Worm (Caenorhabditis elegans): ENCODE results near the gene algn-14.

algn-14 gene

ce11 chrIV:3797442-3797841 is 5.8 kb downstream of the algn-14 start:
- peak; percentile 64; the same call in 1 of the 2 replicates for TF ChIP-seq zfh-2 (GFP tag; conservative IDR thresholded peaks at IDR 0.05)
- no peak for TF ChIP-seq F39B2.1 (GFP tag; IDR thresholded peaks at IDR 0.05)

DNA sequence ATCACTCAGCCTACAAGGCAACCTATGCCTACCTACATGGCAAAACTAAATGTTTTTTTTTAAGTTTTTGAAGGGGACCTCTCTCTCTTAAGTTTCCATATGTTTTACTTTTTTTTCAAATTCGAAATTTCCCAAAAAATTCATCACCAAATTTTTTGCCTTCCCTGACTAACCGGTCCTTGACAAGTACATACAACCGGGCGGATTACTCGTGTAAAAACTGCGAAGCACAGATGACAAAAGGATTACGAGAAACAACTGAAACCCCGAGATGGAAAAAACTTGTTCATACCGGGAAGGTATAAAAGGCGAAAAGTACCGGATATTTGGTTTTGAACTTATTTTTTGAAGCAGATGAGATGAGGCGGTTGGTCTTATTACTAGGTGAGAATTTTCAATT is 8.8 kb downstream of the algn-14 start, which contains the start of gene K09B3.1:
Gene K09B3.1, plus strand, starts transcription at position 301 of the 400 bp plus-strand sequence.
- TF ChIP-seq bed-2 (GFP tag; IDR thresholded peaks at IDR 0.05) = no peak
- TF ChIP-seq egl-44 (GFP tag; IDR thresholded peaks at IDR 0.05) = no peak
- no peak for TF ChIP-seq pha-4 (tag; optimal IDR thresholded peaks at IDR 0.05)
- no peak for TF ChIP-seq mxl-1 (tag; optimal IDR thresholded peaks at IDR 0.05)
- TF ChIP-seq cebp-1 (GFP tag; IDR thresholded peaks at IDR 0.05) = no peak
- TF ChIP-seq cebp-1 (tag; optimal IDR thresholded peaks at IDR 0.05) = no peak
- no peak for TF ChIP-seq lin-26 (GFP tag; IDR thresholded peaks at IDR 0.05)
- no peak for TF ChIP-seq aptf-3 (GFP tag; IDR thresholded peaks at IDR 0.05)
- TF ChIP-seq madf-8 (GFP tag; conservative IDR thresholded peaks at IDR 0.05) = no peak
- no peak for TF ChIP-seq rpc-1 (optimal IDR thresholded peaks at IDR 0.05)
- no peak for TF ChIP-seq rpc-1 (tag; optimal IDR thresholded peaks at IDR 0.05)
- no peak for TF ChIP-seq aptf-2 (GFP tag; conservative IDR thresholded peaks at IDR 0.05)
- TF ChIP-seq lin-40 (tag; optimal IDR thresholded peaks at IDR 0.05) = no peak
- TF ChIP-seq ZK185.1 (tag; optimal IDR thresholded peaks at IDR 0.05; ENCODE audit: poor library complexity, severe bottlenecking) = no peak
- TF ChIP-seq lsl-1 (GFP tag; optimal IDR thresholded peaks at IDR 0.05) = no peak
- TF ChIP-seq lag-1 (GFP tag; IDR thresholded peaks at IDR 0.05) = no peak
- no peak for TF ChIP-seq tbx-9 (tag; optimal IDR thresholded peaks at IDR 0.05; ENCODE audit: borderline replicate concordance)
- TF ChIP-seq mel-28 (tag; optimal IDR thresholded peaks at IDR 0.05; ENCODE audit: borderline replicate concordance) = no peak
- TF ChIP-seq somi-1 (GFP tag; optimal IDR thresholded peaks at IDR 0.05) = no peak

ce11 chrIV:3783910-3784309 is 19.3 kb downstream of the algn-14 start, which contains the start of gene glct-6:
TSS of gene glct-6 (plus strand) at chrIV:3784210.
- no peak for TF ChIP-seq Y79H2A.3 (GFP tag; conservative IDR thresholded peaks at IDR 0.05)
- TF ChIP-seq hlh-12 (tag; optimal IDR thresholded peaks at IDR 0.05) = no peak
- no peak for TF ChIP-seq B0035.1 (tag; optimal IDR thresholded peaks at IDR 0.05)
- TF ChIP-seq pha-4 (tag; optimal IDR thresholded peaks at IDR 0.05) = no peak
- no peak for TF ChIP-seq mxl-1 (tag; optimal IDR thresholded peaks at IDR 0.05)
- no peak for TF ChIP-seq tbx-9 (tag; optimal IDR thresholded peaks at IDR 0.05; ENCODE audit: borderline replicate concordance)
- TF ChIP-seq ztf-18 (tag; optimal IDR thresholded peaks at IDR 0.05) = no peak
- TF ChIP-seq snpc-1.1 (tag; optimal IDR thresholded peaks at IDR 0.05; ENCODE audit: insufficient read depth) = no peak
- TF ChIP-seq ceh-40 (GFP tag; IDR thresholded peaks at IDR 0.05) = no peak
- TF ChIP-seq madf-8 (GFP tag; conservative IDR thresholded peaks at IDR 0.05) = no peak
- TF ChIP-seq F23B12.7 (tag; optimal IDR thresholded peaks at IDR 0.05; ENCODE audit: insufficient read depth) = no peak
- no peak for TF ChIP-seq aptf-3 (GFP tag; IDR thresholded peaks at IDR 0.05)

DNA sequence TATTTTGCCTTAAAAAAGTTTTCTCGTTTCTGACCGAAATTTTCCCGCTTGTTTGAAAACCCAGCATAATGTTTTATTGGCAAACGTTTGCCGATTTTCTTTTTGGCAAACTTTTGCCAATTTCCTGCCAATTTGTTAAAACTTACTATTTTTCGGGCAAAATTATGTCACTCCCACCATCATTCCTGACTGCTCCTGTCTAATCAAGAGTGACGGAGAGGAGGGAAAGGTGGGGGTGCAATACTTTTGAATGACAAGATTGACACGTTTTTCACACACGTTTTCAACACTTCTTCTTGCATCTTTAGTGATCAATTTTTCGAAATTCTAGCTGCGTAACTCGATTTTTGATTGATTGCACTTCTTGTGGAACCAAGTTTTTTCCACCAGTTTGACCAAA is 21.7 kb downstream of the algn-14 start:
- TF ChIP-seq cebp-1 (GFP tag; IDR thresholded peaks at IDR 0.05) = no peak
- TF ChIP-seq cebp-1 (tag; optimal IDR thresholded peaks at IDR 0.05) = no peak
- TF ChIP-seq Y53G8AR.9 (GFP tag; conservative IDR thresholded peaks at IDR 0.05) = no peak
- no peak for TF ChIP-seq ekl-4 (GFP tag; IDR thresholded peaks at IDR 0.05)
- TF ChIP-seq madf-3 (GFP tag; IDR thresholded peaks at IDR 0.05) = no peak
- no peak for TF ChIP-seq B0019.2 (GFP tag; conservative IDR thresholded peaks at IDR 0.05)
- no peak for TF ChIP-seq ceh-79 (tag; optimal IDR thresholded peaks at IDR 0.05)
- TF ChIP-seq ceh-58 (GFP tag; IDR thresholded peaks at IDR 0.05) = no peak
- no peak for TF ChIP-seq F10E7.11 (tag; optimal IDR thresholded peaks at IDR 0.05)
- no peak for TF ChIP-seq B0336.3 (GFP tag; IDR thresholded peaks at IDR 0.05)
- no peak for TF ChIP-seq lin-26 (GFP tag; IDR thresholded peaks at IDR 0.05)
- no peak for TF ChIP-seq fkh-3 (tag; optimal IDR thresholded peaks at IDR 0.05)
- no peak for TF ChIP-seq tbp1 (GFP tag; optimal IDR thresholded peaks at IDR 0.05)
- no peak for TF ChIP-seq F22D6.2 (tag; optimal IDR thresholded peaks at IDR 0.05)
